Fruit fly (Drosophila melanogaster) whole organism, embryonic: ENCODE results near the gene CG12017.

Experiments used
- Asciz ChIP-seq: fragments of 200-800 bp; sonication (Bioruptor generic); optimal IDR thresholded peaks from 2 replicates; lab custom pipeline; 2017; ENCODE audit warnings: missing biosample characterization, mild to moderate bottlenecking, missing genetic modification characterization, missing genetic modification reagents
- BEAF-32 ChIP-seq: fragments of 200-800 bp; sonication (Bioruptor generic); optimal IDR thresholded peaks from 3 replicates; lab custom pipeline; 2017; ENCODE audit warnings: missing biosample characterization, missing genetic modification characterization, mild to moderate bottlenecking, moderate library complexity, missing genetic modification reagents
- Bgb ChIP-seq: fragments of 200-800 bp; sonication (Bioruptor generic); IDR thresholded peaks from 2 replicates; pipeline ENCODE4 v1.3.6; 2022; ENCODE audit warnings: missing biosample characterization, missing genetic modification characterization; ENCODE audit not compliant: partially characterized antibody
- CG12744 ChIP-seq: fragments of 200-800 bp; sonication (Bioruptor generic); optimal IDR thresholded peaks from 2 replicates; lab custom pipeline; 2016; ENCODE audit warnings: missing biosample characterization, missing genetic modification characterization
- CG13296 ChIP-seq: fragments of 200-800 bp; sonication (Bioruptor generic); optimal IDR thresholded peaks from 3 replicates; lab custom pipeline; 2018; ENCODE audit warnings: missing biosample characterization, mild to moderate bottlenecking, missing genetic modification characterization
- CG15011 ChIP-seq: fragments of 200-800 bp; sonication (Bioruptor generic); optimal IDR thresholded peaks from 3 replicates; lab custom pipeline; 2018; ENCODE audit warnings: missing biosample characterization, mild to moderate bottlenecking, missing genetic modification characterization
- CG15514 ChIP-seq: fragments of 200-800 bp; sonication (Bioruptor generic); optimal IDR thresholded peaks from 3 replicates; lab custom pipeline; 2017; ENCODE audit warnings: missing biosample characterization, missing genetic modification characterization, mild to moderate bottlenecking, moderate library complexity, missing genetic modification reagents
- CG17361 ChIP-seq: fragments of 200-800 bp; sonication (Bioruptor generic); IDR thresholded peaks from 3 replicates; pipeline ENCODE4 v1.3.6; 2022; ENCODE audit warnings: missing biosample characterization, missing genetic modification characterization
- CG17912 ChIP-seq: fragments of 200-800 bp; sonication (Bioruptor generic); optimal IDR thresholded peaks from 2 replicates; lab custom pipeline; 2018; ENCODE audit warnings: missing biosample characterization, mild to moderate bottlenecking, missing genetic modification characterization
- CG1832 ChIP-seq: fragments of 200-800 bp; sonication (Bioruptor generic); optimal IDR thresholded peaks from 2 replicates; lab custom pipeline; 2017; ENCODE audit warnings: missing biosample characterization, mild to moderate bottlenecking, missing genetic modification characterization, inconsistent platforms
- CG18599 ChIP-seq: fragments of 200-800 bp; sonication (Bioruptor generic); optimal IDR thresholded peaks from 3 replicates; lab custom pipeline; 2017; ENCODE audit warnings: missing biosample characterization, missing genetic modification characterization, mild to moderate bottlenecking, moderate library complexity, missing genetic modification reagents
- CG2116 ChIP-seq: fragments of 200-800 bp; sonication (Bioruptor generic); optimal IDR thresholded peaks from 3 replicates; lab custom pipeline; 2018; ENCODE audit warnings: missing biosample characterization, mild to moderate bottlenecking, missing genetic modification characterization
- CG2120 ChIP-seq: fragments of 200-800 bp; sonication (Bioruptor generic); optimal IDR thresholded peaks from 3 replicates; lab custom pipeline; 2016; ENCODE audit warnings: missing biosample characterization, missing genetic modification characterization
- CG2678 ChIP-seq: fragments of 200-800 bp; sonication (Bioruptor generic); optimal IDR thresholded peaks from 3 replicates; lab custom pipeline; 2019; ENCODE audit warnings: missing biosample characterization, mild to moderate bottlenecking, missing genetic modification characterization, moderate library complexity
- CG31365 ChIP-seq: fragments of 200-800 bp; sonication (Bioruptor generic); optimal IDR thresholded peaks from 2 replicates; lab custom pipeline; 2018; ENCODE audit warnings: missing biosample characterization, mild to moderate bottlenecking, missing genetic modification characterization
- CG6683 ChIP-seq: fragments of 200-800 bp; sonication (Bioruptor generic); optimal IDR thresholded peaks from 2 replicates; lab custom pipeline; 2017; ENCODE audit warnings: missing biosample characterization, mild to moderate bottlenecking, missing genetic modification characterization, missing genetic modification reagents
- CG8944 ChIP-seq: fragments of 200-800 bp; sonication (Bioruptor generic); optimal IDR thresholded peaks from 3 replicates; lab custom pipeline; 2016; ENCODE audit warnings: missing biosample characterization, missing genetic modification characterization
- CG9215 ChIP-seq: fragments of 200-800 bp; sonication (Bioruptor generic); IDR thresholded peaks from 2 replicates; pipeline ENCODE4 v1.3.6; 2022; ENCODE audit warnings: missing biosample characterization, missing genetic modification characterization
- Dbx ChIP-seq: fragments of 200-800 bp; sonication (Bioruptor generic); IDR thresholded peaks from 3 replicates; pipeline ENCODE4 v1.3.6; 2022; ENCODE audit warnings: missing biosample characterization, missing genetic modification characterization
- Dll ChIP-seq: fragments of 200-800 bp; sonication (Bioruptor generic); IDR thresholded peaks from 4 replicates; pipeline ENCODE4 v1.3.6; 2022; ENCODE audit warnings: missing biosample characterization, missing genetic modification characterization; ENCODE audit not compliant: partially characterized antibody
- HHEX ChIP-seq: fragments of 200-800 bp; sonication (Bioruptor generic); optimal IDR thresholded peaks from 3 replicates; lab custom pipeline; 2017; ENCODE audit warnings: missing biosample characterization, mild to moderate bottlenecking, missing genetic modification characterization, missing genetic modification reagents
- Hand ChIP-seq: fragments of 200-800 bp; sonication (Bioruptor generic); optimal IDR thresholded peaks from 2 replicates; lab custom pipeline; 2017; ENCODE audit warnings: mild to moderate bottlenecking, missing biosample characterization, missing genetic modification reagents, missing genetic modification characterization
- Hr3 ChIP-seq: fragments of 200-800 bp; sonication (Bioruptor generic); optimal IDR thresholded peaks from 3 replicates; lab custom pipeline; 2016; ENCODE audit warnings: missing biosample characterization, missing genetic modification characterization
- Nf-YA ChIP-seq: fragments of 200-800 bp; sonication (Bioruptor generic); IDR thresholded peaks from 2 replicates; pipeline ENCODE4 v1.3.6; 2022; ENCODE audit warnings: missing biosample characterization, missing genetic modification characterization
- NfI ChIP-seq: fragments of 200-800 bp; sonication (Bioruptor generic); optimal IDR thresholded peaks from 3 replicates; lab custom pipeline; 2018; ENCODE audit warnings: missing biosample characterization, mild to moderate bottlenecking, missing genetic modification characterization, moderate library complexity
- PHDP ChIP-seq: fragments of 200-800 bp; sonication (Bioruptor generic); optimal IDR thresholded peaks from 3 replicates; lab custom pipeline; 2018; ENCODE audit warnings: missing biosample characterization, mild to moderate bottlenecking, missing genetic modification characterization, moderate library complexity
- Pdp1 ChIP-seq, 2 experiments: fragments of 200-800 bp; sonication (Bioruptor generic); optimal IDR thresholded peaks; 3 replicates each; lab custom pipeline; 2016; ENCODE audit warnings: missing biosample characterization in 2 of 2, missing genetic modification characterization in 2 of 2, mild to moderate bottlenecking in 1 of 2, moderate library complexity in 1 of 2
- crp ChIP-seq, 2 experiments: fragments of 200-800 bp; sonication (Bioruptor generic); optimal IDR thresholded peaks; 2 replicates in 1 of 2; 3 replicates in 1 of 2; lab custom pipeline; 2017; ENCODE audit warnings: missing biosample characterization in 2 of 2, missing genetic modification characterization in 2 of 2, mild to moderate bottlenecking in 1 of 2, moderate library complexity in 1 of 2
- dan ChIP-seq: fragments of 200-800 bp; sonication (Bioruptor generic); IDR thresholded peaks from 2 replicates; pipeline ENCODE4 v1.3.6; 2022; ENCODE audit warnings: missing biosample characterization, missing genetic modification characterization
- exex ChIP-seq: fragments of 200-800 bp; sonication (Bioruptor generic); optimal IDR thresholded peaks from 4 replicates; lab custom pipeline; 2018; ENCODE audit warnings: missing biosample characterization, mild to moderate bottlenecking, missing genetic modification characterization, moderate library complexity
- fd102C ChIP-seq: fragments of 200-800 bp; sonication (Bioruptor generic); optimal IDR thresholded peaks from 2 replicates; lab custom pipeline; 2018; ENCODE audit warnings: missing biosample characterization, mild to moderate bottlenecking, missing genetic modification characterization, moderate library complexity
- grn ChIP-seq: fragments of 200-800 bp; sonication (Bioruptor generic); optimal IDR thresholded peaks from 3 replicates; lab custom pipeline; 2017; ENCODE audit warnings: missing biosample characterization, missing genetic modification characterization
- gro ChIP-seq: fragments of 200-800 bp; sonication (Bioruptor generic); optimal IDR thresholded peaks from 2 replicates; lab custom pipeline; 2016; ENCODE audit warnings: missing biosample characterization, missing genetic modification characterization
- lab ChIP-seq: fragments of 200-800 bp; sonication (Bioruptor generic); optimal IDR thresholded peaks from 3 replicates; lab custom pipeline; 2017; ENCODE audit warnings: missing biosample characterization, missing genetic modification characterization, mild to moderate bottlenecking, moderate library complexity, missing genetic modification reagents
- mirr ChIP-seq: fragments of 200-800 bp; sonication (Bioruptor generic); optimal IDR thresholded peaks from 3 replicates; lab custom pipeline; 2018; ENCODE audit warnings: missing biosample characterization, mild to moderate bottlenecking, missing genetic modification characterization
- mld ChIP-seq: fragments of 200-800 bp; sonication (Bioruptor generic); IDR thresholded peaks from 3 replicates; pipeline ENCODE4 v1.3.6; 2022; ENCODE audit warnings: missing biosample characterization, missing genetic modification characterization; ENCODE audit not compliant: partially characterized antibody
- pnt ChIP-seq: fragments of 200-800 bp; sonication (Bioruptor generic); optimal IDR thresholded peaks from 3 replicates; lab custom pipeline; 2016; ENCODE audit warnings: missing biosample characterization, missing genetic modification characterization
- sd ChIP-seq: fragments of 200-800 bp; sonication (Bioruptor generic); optimal IDR thresholded peaks from 3 replicates; lab custom pipeline; 2018; ENCODE audit warnings: missing biosample characterization, mild to moderate bottlenecking, missing genetic modification characterization, moderate library complexity
- sug ChIP-seq: fragments of 200-800 bp; optimal IDR thresholded peaks from 2 replicates; lab custom pipeline; 2019; ENCODE audit warnings: missing biosample characterization, mild to moderate bottlenecking, missing genetic modification characterization, moderate library complexity
- tap ChIP-seq: fragments of 200-800 bp; optimal IDR thresholded peaks from 3 replicates; lab custom pipeline; 2019; ENCODE audit warnings: missing biosample characterization, mild to moderate bottlenecking, missing genetic modification characterization, moderate library complexity
- zfh2 ChIP-seq: fragments of 200-800 bp; sonication (Bioruptor generic); optimal IDR thresholded peaks from 2 replicates; lab custom pipeline; 2016; ENCODE audit warnings: missing biosample characterization, missing genetic modification characterization

Gene CG12017

dm6 chr3L:3306515-3306914, 26.5 kb downstream of the CG12017 start (continued):
- TF ChIP-seq Dll (GFP tag; lab: Robert Waterston, UW) (no peak), CG18599 (GFP tag; lab: Kevin White, UChicago) (peak; percentile 43), CG12744 (no peak), CG17361 (no peak), HHEX (peak; percentile 7), mirr (GFP tag; lab: Kevin White, UChicago) (peak; percentile 62), lab (GFP tag; lab: Kevin White, UChicago) (peak; percentile 40), CG8944 (GFP tag; lab: Kevin White, UChicago) (no peak), sd (peak; percentile 66), Asciz (GFP tag; lab: Kevin White, UChicago) (peak; percentile 7), CG2678 (tag; lab: Kevin White, UChicago) (peak; percentile 8), CG1832 (no peak), Hand (GFP tag; lab: Kevin White, UChicago) (no peak), PHDP (tag; lab: Kevin White, UChicago) (peak; percentile 11), dan (GFP tag; lab: Robert Waterston, UW) (no peak), CG13296 (GFP tag; lab: Kevin White, UChicago) (peak; percentile 47), zfh2 (no peak), fd102C (GFP tag; lab: Kevin White, UChicago) (no peak), tap (tag; lab: Kevin White, UChicago) (no peak), exex (tag; lab: Kevin White, UChicago) (peak; percentile 100), Hr3 (GFP tag; lab: Kevin White, UChicago) (no peak), Bgb (GFP tag; lab: Robert Waterston, UW) (no peak), CG2120 (GFP tag; lab: Kevin White, UChicago) (no peak), CG15514 (GFP tag; lab: Kevin White, UChicago) (peak; percentile 23), Nf-YA (GFP tag; lab: Robert Waterston, UW) (no peak), gro (GFP tag; lab: Kevin White, UChicago) (no peak), CG15011 (no peak), sug (tag; lab: Kevin White, UChicago) (peak; percentile 55), Pdp1 (GFP tag; optimal IDR thresholded peaks at IDR 0.05; lab: Kevin White, UChicago) (peak in 1 of 2 experiments; percentile 15), pnt (GFP tag; lab: Kevin White, UChicago) (no peak), CG31365 (tag; lab: Kevin White, UChicago) (no peak), CG2116 (GFP tag; lab: Kevin White, UChicago) (no peak), CG9215 (GFP tag; lab: Robert Waterston, UW) (no peak), grn (GFP tag; lab: Kevin White, UChicago) (peak; percentile 54), Dbx (GFP tag; lab: Robert Waterston, UW) (no peak), NfI (no peak), CG6683 (no peak), mld (GFP tag; lab: Robert Waterston, UW) (no peak), CG17912 (GFP tag; lab: Kevin White, UChicago) (no peak), BEAF-32 (GFP tag; lab: Kevin White, UChicago) (no peak), crp (GFP tag; optimal IDR thresholded peaks at IDR 0.05; lab: Kevin White, UChicago) (no peak)
- TF ChIP-seq, all 482 proteins: peak for 20
